Fruit fly (Drosophila melanogaster): ENCODE measurements around the gene mnd.

DNA sequence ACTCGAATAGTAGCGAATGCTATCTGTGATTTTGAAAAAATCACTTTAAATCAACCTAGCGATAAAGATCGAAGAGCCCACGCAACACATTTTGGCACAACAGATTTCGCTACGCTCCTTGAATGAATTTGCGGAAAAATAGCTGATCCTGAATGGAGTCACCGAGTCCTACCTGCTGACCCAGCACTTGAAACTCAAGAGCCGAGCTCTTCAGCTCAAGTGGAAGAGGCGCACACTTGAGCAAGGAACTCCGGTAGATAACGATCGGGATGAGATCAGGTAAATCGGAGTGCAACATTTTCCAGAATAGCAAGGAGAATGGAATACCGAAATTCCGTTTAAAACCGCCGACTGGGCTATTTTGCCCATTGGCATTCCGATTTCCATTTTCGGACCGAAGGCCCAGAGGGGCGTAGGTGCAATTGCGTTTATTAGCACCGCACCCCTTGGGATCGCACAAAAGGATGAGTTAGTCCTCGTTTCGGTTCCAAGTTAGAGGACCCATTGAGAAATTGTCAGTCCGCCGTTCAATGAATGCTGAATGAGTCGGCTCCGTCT is 55.5 kb downstream of the mnd start:
- TF ChIP-seq CG8478 (optimal IDR thresholded peaks at IDR 0.05) (no peak), pan (optimal IDR thresholded peaks at IDR 0.05) (no peak), Dll (optimal IDR thresholded peaks at IDR 0.05) (no peak), psq (optimal IDR thresholded peaks at IDR 0.05) (no peak)

Measured in whole organism.